Fruit fly (Drosophila melanogaster) whole organism, adult: ENCODE measurements around the gene kumpel.

Experiments used
- CG33017 ChIP-seq: fragments of 200-800 bp; sonication (Bioruptor generic); optimal IDR thresholded peaks from 2 replicates; lab custom pipeline; 2018; ENCODE audit warnings: missing biosample characterization, mild to moderate bottlenecking, missing genetic modification characterization, moderate library complexity
- CG5204 ChIP-seq: fragments of 200-800 bp; sonication (Bioruptor generic); optimal IDR thresholded peaks from 2 replicates; lab custom pipeline; 2016; ENCODE audit warnings: missing biosample characterization, missing genetic modification characterization
- Clk ChIP-seq: fragments of 200-800 bp; sonication (Bioruptor generic); optimal IDR thresholded peaks from 2 replicates; lab custom pipeline; 2017; ENCODE audit warnings: missing biosample characterization, missing genetic modification characterization
- cnc ChIP-seq, 2 experiments: fragments of >200 bp; optimal IDR thresholded peaks; 2 replicates each; lab custom pipeline; 2017
- tj ChIP-seq: fragments of 200-800 bp; sonication (Bioruptor generic); optimal IDR thresholded peaks from 3 replicates; lab custom pipeline; 2017; ENCODE audit warnings: missing biosample characterization, mild to moderate bottlenecking, missing genetic modification characterization, moderate library complexity

DNA sequence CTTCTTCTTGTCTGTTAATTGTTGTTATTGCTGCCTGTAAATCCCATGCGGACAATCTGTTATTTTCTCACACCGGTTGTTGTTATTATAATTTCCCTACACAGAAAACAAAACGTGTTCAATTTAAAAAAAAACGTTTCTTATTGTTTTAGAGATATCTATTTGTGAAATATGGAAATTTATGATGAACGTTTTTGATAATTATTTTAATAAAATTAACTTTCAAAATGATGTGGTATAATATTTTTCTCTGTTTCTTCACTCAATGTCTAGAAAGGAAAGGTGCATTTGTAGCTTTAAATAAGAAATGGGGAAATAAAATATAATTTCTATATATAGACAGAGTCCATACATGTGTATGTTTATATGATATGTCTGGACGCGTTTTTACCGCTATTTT is 22.5 kb upstream of the kumpel start:
- TF ChIP-seq cnc (optimal IDR thresholded peaks at IDR 0.05; lab: Kevin White, UChicago) (no peak), tj (GFP tag; lab: Kevin White, UChicago) (no peak), CG5204 (GFP tag; lab: Kevin White, UChicago) (no peak), CG33017 (peak; percentile 60), Clk (GFP tag; lab: Kevin White, UChicago) (no peak)
